Fruit fly (Drosophila melanogaster): ENCODE measurements around the gene CG46306.

Gene CG46306

DNA sequence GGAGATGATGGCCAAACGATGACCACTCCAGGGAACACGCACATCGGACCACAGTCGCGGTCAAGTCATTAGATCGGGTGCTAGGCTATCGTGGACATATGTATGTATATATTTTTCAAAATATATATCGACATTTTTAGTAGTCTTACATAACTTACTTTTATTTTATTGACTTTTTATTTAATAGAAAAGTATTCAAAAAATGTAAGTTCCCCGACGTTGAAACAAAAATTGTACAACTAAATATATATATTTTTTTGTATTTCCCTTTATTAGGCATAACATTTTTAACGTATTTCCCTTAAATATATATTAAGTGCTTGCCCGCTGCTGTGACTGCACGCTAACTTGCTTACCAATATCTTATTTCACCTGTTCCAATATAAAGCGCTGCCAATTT, 20.2 kb downstream of the CG46306 start (continued):
- TF ChIP-seq Ets21C (GFP tag; optimal IDR thresholded peaks at IDR 0.05): no peak
- TF ChIP-seq spab (GFP tag; optimal IDR thresholded peaks at IDR 0.05): peak; percentile 0
- TF ChIP-seq Sox15 (GFP tag; optimal IDR thresholded peaks at IDR 0.05): no peak
- TF ChIP-seq CG9139 (GFP tag; optimal IDR thresholded peaks at IDR 0.05): no peak
- peak; percentile 55 for TF ChIP-seq Gug (GFP tag; IDR thresholded peaks at IDR 0.05)
- no peak for TF ChIP-seq dac (GFP tag; optimal IDR thresholded peaks at IDR 0.05)
- no peak for TF ChIP-seq CG8319 (GFP tag; optimal IDR thresholded peaks at IDR 0.05)

DNA sequence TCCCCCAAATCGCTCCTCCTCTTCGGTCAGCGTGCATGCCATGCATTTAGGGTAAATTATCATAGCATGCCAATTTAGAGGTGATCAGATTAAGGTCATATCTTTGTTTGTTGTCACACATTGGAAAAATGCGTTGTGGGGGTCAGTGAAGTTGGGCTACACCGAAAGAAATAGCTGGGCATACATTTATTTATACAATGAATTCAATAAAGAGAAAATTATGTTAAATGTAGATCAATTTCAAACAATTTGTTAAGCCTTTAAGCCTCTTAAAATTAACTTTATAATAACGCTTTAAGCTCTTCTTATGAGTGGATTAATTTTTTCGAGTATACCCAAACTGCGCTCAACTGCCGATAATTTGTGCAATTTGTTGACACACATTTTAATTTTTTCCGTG, 21.0 kb downstream of the CG46306 start:
- TF ChIP-seq svp (GFP tag): peak; percentile 60
- no peak for TF ChIP-seq dac (GFP tag; optimal IDR thresholded peaks at IDR 0.05)
- peak; percentile 26; the same call in 1 of the 2 replicates for TF ChIP-seq CG11294 (GFP tag; IDR thresholded peaks at IDR 0.05)
- 0 out of 2 replicates have a peak, but pooled peaks have one; percentile 44 for TF ChIP-seq CG15336 (GFP tag; IDR thresholded peaks at IDR 0.05)
- TF ChIP-seq CG10669 (GFP tag; optimal IDR thresholded peaks at IDR 0.05): peak; percentile 14
- peak; percentile 7 for TF ChIP-seq pdm3 (GFP tag; optimal IDR thresholded peaks at IDR 0.05)
- TF ChIP-seq Sox15 (GFP tag; optimal IDR thresholded peaks at IDR 0.05): no peak
- peak; percentile 1 for TF ChIP-seq Ets96B (tag; optimal IDR thresholded peaks at IDR 0.05)
- TF ChIP-seq Eip78C (GFP tag): peak; percentile 69
- TF ChIP-seq CG6854 (GFP tag; optimal IDR thresholded peaks at IDR 0.05): no peak
- no peak for TF ChIP-seq CG3032 (tag; optimal IDR thresholded peaks at IDR 0.05)
- TF ChIP-seq CG6163 (GFP tag; IDR thresholded peaks at IDR 0.05): 0 out of 3 replicates have a peak, but pooled peaks have one; percentile 26
- peak; percentile 31 for TF ChIP-seq OdsH (GFP tag; optimal IDR thresholded peaks at IDR 0.05)
- TF ChIP-seq CG1621 (tag; optimal IDR thresholded peaks at IDR 0.05): no peak
- TF ChIP-seq CG3919 (GFP tag; optimal IDR thresholded peaks at IDR 0.05): peak; percentile 16
- TF ChIP-seq Ets21C (GFP tag; optimal IDR thresholded peaks at IDR 0.05): no peak
- TF ChIP-seq dsx (GFP tag; optimal IDR thresholded peaks at IDR 0.05; ENCODE audit: poor library complexity, severe bottlenecking): no peak
- peak; percentile 12 for TF ChIP-seq acj6 (GFP tag; optimal IDR thresholded peaks at IDR 0.05)
- peak; percentile 4 for TF ChIP-seq CG7368 (GFP tag; optimal IDR thresholded peaks at IDR 0.05)
- peak; percentile 6 for TF ChIP-seq CG10631 (GFP tag; optimal IDR thresholded peaks at IDR 0.05)
- peak; percentile 29 for TF ChIP-seq topi (GFP tag; optimal IDR thresholded peaks at IDR 0.05)
- TF ChIP-seq Hr4 (GFP tag; optimal IDR thresholded peaks at IDR 0.05): peak; percentile 18
- peak; percentile 40; the same call in 1 of the 3 replicates for TF ChIP-seq eg (GFP tag; IDR thresholded peaks at IDR 0.05)
- TF ChIP-seq CG32006 (GFP tag; optimal IDR thresholded peaks at IDR 0.05): peak; percentile 38
- TF ChIP-seq Met (GFP tag; optimal IDR thresholded peaks at IDR 0.05): peak; percentile 7
- TF ChIP-seq CG34406 (GFP tag; optimal IDR thresholded peaks at IDR 0.05): no peak

DNA sequence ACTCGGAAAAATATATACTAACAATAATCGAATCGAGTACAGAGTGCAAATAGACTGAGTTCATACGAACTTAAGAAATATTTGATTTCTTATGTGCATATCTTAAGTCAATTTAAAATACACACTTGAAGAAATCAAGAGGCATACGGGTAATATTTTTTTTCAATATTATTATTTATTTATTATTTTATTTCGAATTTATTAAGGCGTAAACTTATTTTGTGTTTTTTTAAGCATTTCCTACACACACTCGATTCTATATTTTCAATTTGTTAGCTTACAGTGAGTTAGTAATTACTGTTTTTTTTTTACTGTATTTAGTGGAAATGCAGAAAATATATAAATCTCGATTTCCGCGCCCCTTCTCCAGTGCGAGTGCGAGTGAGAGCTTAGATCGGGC, 22.1 kb downstream of the CG46306 start:
- TF ChIP-seq CG4318 (GFP tag; optimal IDR thresholded peaks at IDR 0.05): no peak
- TF ChIP-seq CG34406 (GFP tag; optimal IDR thresholded peaks at IDR 0.05): peak; percentile 13
- TF ChIP-seq cyc (GFP tag; optimal IDR thresholded peaks at IDR 0.05): no peak
- no peak for TF ChIP-seq eg (GFP tag; IDR thresholded peaks at IDR 0.05)
- peak; percentile 25; the same call in 1 of the 3 replicates for TF ChIP-seq CG8119 (GFP tag; IDR thresholded peaks at IDR 0.05)
- no peak for TF ChIP-seq CG32006 (GFP tag; optimal IDR thresholded peaks at IDR 0.05)
- no peak for TF ChIP-seq CG16779 (tag; optimal IDR thresholded peaks at IDR 0.05)
- no peak for TF ChIP-seq CG8319 (GFP tag; optimal IDR thresholded peaks at IDR 0.05)
- no peak for TF ChIP-seq Met (GFP tag; optimal IDR thresholded peaks at IDR 0.05)
- peak; percentile 8 for TF ChIP-seq CG8632 (GFP tag; optimal IDR thresholded peaks at IDR 0.05)
- TF ChIP-seq CG3919 (GFP tag; optimal IDR thresholded peaks at IDR 0.05): no peak
- TF ChIP-seq CG9139 (GFP tag; optimal IDR thresholded peaks at IDR 0.05): no peak
- TF ChIP-seq Gug (GFP tag; IDR thresholded peaks at IDR 0.05): no peak
- TF ChIP-seq Sox15 (GFP tag; optimal IDR thresholded peaks at IDR 0.05): no peak
- no peak for TF ChIP-seq net (GFP tag; optimal IDR thresholded peaks at IDR 0.05)
- TF ChIP-seq CG15336 (GFP tag; IDR thresholded peaks at IDR 0.05): peak; percentile 15; the same call in 1 of the 2 replicates
- no peak for TF ChIP-seq CG11762 (GFP tag; optimal IDR thresholded peaks at IDR 0.05; ENCODE audit: insufficient read depth)
- TF ChIP-seq Hr38 (GFP tag; optimal IDR thresholded peaks at IDR 0.05): no peak
- peak; percentile 47 for TF ChIP-seq Eip78C (GFP tag)
- TF ChIP-seq Ets96B (tag; optimal IDR thresholded peaks at IDR 0.05): no peak
- TF ChIP-seq dac (GFP tag; optimal IDR thresholded peaks at IDR 0.05): no peak
- no peak for TF ChIP-seq Hr39 (GFP tag; optimal IDR thresholded peaks at IDR 0.05)
- no peak for TF ChIP-seq spab (GFP tag; optimal IDR thresholded peaks at IDR 0.05)
- TF ChIP-seq ss (GFP tag; optimal IDR thresholded peaks at IDR 0.05): no peak
